Worm (Caenorhabditis elegans) whole organism, dauer: Measurements from ENCODE around the gene dph-2.

Experiments
- unc-62 ChIP-seq: sonication (generic microtip); optimal IDR thresholded peaks from 2 replicates; lab custom pipeline; 2017; ENCODE audit warnings: missing biosample characterization, missing genetic modification reagents, missing genetic modification characterization

The dph-2 gene

DNA sequence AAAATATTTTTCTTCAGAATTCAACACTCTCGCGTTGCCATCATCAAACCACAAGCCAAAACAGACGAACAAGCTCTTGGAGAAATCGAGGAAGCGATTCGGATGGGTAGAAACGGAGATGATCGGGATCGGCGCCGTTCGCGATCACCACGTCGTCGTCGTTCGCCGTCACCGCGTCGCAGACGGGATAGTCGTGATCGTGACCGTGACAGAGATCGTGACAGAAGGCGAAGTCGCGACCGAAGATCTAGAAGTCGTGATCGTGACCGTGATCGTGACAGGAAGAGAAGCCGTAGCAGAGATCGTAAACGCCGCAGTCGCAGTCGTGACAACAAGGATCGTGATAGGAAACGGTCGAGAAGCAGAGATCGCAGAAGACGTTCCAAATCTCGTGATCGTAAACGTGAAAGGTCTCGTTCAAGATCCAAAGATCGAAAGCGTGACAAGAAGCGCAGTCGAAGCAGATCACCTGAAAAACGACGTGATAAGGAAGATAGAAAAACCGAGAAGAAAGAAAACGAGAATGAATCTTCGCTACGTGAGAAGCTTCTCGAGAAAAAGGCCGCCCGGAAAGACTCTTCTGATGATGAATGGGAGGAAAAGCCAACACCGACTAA, 52.5 kb downstream of the dph-2 start:
- no peak for TF ChIP-seq unc-62 (GFP tag; lab: Kevin White, UChicago)

DNA sequence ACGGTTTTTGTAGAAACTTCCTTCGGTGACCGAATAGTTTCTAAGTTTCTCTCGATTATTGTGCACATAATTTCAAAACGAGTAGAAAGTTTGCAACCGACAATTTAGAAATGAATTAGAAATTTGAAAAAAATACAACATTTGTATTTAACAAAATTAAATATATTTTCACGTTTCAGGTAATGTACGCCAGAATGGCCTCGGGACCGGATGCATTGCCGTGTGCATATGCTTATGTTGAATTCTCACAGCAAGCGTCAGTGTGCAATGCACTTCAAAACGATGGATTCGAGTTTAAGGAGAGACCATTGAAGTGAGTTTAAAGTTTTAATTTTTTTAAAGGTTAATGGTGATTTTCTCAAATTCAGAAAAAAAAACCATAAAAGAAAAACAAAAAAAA, 53.2 kb downstream of the dph-2 start, which contains the start of gene marc-2:
Gene marc-2 (minus strand): TSS at position 101 of the 400 bp plus-strand sequence.
- no peak for TF ChIP-seq unc-62 (GFP tag; lab: Kevin White, UChicago)

DNA sequence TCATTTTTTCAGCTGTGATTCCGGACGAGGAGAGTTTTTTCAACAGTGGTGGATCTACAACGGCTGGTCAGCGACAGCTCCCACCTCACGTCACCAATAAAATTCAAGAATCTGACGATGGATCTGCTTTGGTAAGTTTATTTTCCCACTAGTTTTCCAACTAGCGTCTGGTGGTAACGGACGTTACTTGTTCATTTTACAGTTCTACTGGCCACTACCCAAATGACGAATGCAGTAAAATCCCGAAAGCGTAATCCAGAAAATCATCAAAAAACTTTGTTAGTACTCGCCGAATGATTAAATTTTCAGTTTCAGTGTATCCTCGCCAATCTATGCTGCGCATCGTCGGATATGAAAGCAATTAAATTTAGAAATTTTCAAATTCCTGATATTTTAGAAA, 54.5 kb downstream of the dph-2 start:
- no peak for TF ChIP-seq unc-62 (GFP tag; lab: Kevin White, UChicago)

DNA sequence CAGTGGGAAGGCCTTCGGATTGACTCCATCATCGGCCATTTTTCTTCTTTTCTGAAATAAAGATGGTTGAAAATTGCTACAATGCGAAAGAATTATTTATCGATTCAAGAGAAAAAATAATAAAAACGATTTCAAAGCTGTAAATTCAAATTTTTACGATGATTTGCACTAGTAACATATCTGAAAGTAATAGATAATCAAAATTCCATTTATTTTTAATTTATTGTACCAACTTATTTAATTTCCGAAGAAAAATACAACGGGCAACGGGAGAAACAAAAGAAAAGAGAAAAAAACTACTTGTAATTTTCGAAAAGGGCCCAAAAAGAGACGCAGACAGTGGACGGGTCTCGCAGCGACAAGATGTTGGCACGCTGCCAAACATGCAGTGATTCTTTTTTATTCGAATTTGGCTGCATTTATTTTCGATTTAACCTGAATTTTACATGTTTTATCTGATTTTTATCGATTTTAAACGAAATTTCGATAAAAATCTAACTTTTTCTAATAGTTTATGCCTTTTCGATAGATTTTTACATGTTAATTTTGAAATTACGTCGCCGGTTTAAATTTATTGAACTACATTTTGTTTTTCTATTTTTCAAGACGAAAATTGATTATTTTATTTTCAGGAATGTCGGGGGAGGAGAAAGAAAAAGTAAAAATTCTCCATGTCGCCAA, 55.4 kb downstream of the dph-2 start, which contains the start of the genes snu-13 and rsp-7:
Gene snu-13 (minus strand): TSS at position 51 of the 681 bp plus-strand sequence.
Gene rsp-7 (plus strand): TSS at position 631 of the 681 bp plus-strand sequence.
- TF ChIP-seq unc-62 (GFP tag; lab: Kevin White, UChicago) = no peak

DNA sequence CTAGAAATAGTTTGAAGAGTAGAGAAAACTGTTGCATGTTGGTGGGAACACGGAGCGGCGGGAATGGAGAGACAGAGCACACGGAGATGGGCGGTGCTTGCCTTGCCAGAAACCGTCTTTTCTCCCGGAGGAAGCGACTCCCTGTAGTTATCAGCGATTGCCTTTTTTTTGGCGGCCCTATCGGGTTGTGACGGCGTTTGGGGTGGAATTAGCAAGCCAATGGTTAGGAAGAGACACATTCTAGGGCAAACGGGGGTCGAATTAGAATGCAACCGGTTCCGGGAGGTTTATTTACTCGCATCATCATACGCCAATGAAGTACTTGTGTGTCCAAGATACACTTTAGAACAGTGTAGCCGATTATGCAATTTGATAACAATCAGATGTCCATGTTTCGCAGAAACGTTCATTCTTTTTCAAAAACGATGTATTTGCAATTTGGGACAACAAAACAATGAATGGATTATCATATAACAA, 56.4 kb downstream of the dph-2 start, which contains the start of gene lact-3:
Gene lact-3 (minus strand): TSS at position 51 of the 477 bp plus-strand sequence.
- TF ChIP-seq unc-62 (GFP tag; lab: Kevin White, UChicago) = no peak

DNA sequence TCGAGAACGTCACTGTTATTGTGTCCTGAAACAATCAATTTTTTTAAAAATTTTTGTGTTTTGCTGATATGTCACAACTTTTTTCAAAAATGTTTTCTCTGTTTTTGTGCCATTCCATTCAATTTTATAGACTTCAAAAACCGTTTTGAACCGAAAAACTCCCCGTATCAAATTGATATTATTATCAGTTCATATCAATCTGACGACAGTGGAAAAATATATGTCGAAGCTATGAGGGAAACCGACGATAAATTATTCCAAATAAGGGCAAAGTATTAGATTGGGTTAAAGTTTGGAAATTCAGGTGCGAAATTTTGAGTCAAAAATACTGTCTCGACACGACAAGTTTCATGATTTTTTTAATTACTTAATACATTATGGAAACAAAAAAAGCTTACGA, 57.7 kb downstream of the dph-2 start:
- no peak for TF ChIP-seq unc-62 (GFP tag; lab: Kevin White, UChicago)

DNA sequence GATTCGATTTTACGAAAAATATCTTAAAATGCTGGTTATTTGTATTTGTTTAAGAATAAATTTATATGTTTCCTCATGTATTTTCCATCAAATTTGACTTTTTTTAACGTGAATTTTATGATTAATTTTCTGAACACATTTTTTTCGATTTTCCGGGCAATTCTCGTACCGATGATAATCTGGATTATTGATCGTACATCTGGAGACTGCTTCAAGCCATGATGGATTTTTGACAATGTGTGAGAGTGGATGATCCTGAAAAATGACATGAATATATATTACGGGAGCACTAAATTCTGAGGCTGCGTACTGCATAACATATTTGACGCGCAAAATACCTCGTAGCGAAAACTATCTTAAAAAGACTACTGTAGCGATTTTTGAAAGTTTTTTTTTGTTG, 59.7 kb downstream of the dph-2 start:
- TF ChIP-seq unc-62 (GFP tag; lab: Kevin White, UChicago) = no peak

DNA sequence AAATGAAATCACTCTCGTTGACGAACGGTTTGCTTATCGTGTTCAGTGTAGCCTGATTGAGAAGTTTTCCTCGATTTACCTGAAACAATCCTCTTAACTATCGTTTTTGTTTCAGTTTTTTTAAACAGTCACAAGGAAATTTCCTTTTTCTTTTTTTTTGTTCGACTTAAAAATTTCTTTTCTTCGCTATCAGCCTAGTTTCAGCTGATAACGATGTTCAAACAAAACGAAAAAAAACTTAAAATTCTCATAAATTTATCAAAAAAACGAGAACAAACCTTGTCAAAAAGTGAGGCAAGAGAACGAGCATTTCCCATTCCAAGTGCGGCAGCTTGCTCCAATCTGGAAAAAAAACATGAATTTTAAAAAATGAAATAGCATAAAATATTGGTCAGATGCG, 60.5 kb downstream of the dph-2 start:
- TF ChIP-seq unc-62 (GFP tag; lab: Kevin White, UChicago) = no peak
